Fruit fly (Drosophila melanogaster) whole organism, embryonic: Measurements from ENCODE around the gene snz.

Source experiments
- Bdp1 ChIP-seq: fragments of 200-800 bp; sonication (Bioruptor generic); optimal IDR thresholded peaks from 3 replicates; lab custom pipeline; 2016; ENCODE audit warnings: missing biosample characterization, missing genetic modification characterization
- CG11085 ChIP-seq: fragments of 200-800 bp; sonication (Bioruptor generic); IDR thresholded peaks from 2 replicates; pipeline ENCODE4 v1.3.6; 2022; ENCODE audit warnings: missing biosample characterization, missing genetic modification characterization
- CG11696 ChIP-seq: fragments of 200-800 bp; sonication (Bioruptor generic); IDR thresholded peaks from 2 replicates; pipeline ENCODE4 v1.3.6; 2022; ENCODE audit warnings: missing biosample characterization, missing genetic modification characterization
- CG11723 ChIP-seq: fragments of 200-800 bp; sonication (Bioruptor generic); optimal IDR thresholded peaks from 2 replicates; lab custom pipeline; 2017; ENCODE audit warnings: missing biosample characterization, mild to moderate bottlenecking, missing genetic modification characterization
- CG12391 ChIP-seq: fragments of 200-800 bp; sonication (Bioruptor generic); optimal IDR thresholded peaks from 3 replicates; lab custom pipeline; 2018; ENCODE audit warnings: missing biosample characterization, mild to moderate bottlenecking, missing genetic modification characterization, moderate library complexity
- CG12744 ChIP-seq: fragments of 200-800 bp; sonication (Bioruptor generic); optimal IDR thresholded peaks from 2 replicates; lab custom pipeline; 2016; ENCODE audit warnings: missing biosample characterization, missing genetic modification characterization
- CG13123 ChIP-seq: fragments of 200-800 bp; sonication (Bioruptor generic); optimal IDR thresholded peaks from 2 replicates; lab custom pipeline; 2016; ENCODE audit warnings: missing biosample characterization, missing genetic modification characterization
- CG13424 ChIP-seq: fragments of 200-800 bp; sonication (Bioruptor generic); optimal IDR thresholded peaks from 2 replicates; lab custom pipeline; 2019; ENCODE audit warnings: missing biosample characterization, mild to moderate bottlenecking, missing genetic modification characterization, moderate library complexity
- CG17568 ChIP-seq: fragments of 200-800 bp; sonication (Bioruptor generic); optimal IDR thresholded peaks from 2 replicates; lab custom pipeline; 2018; ENCODE audit warnings: missing biosample characterization, mild to moderate bottlenecking, missing genetic modification characterization, moderate library complexity
- CG18619 ChIP-seq: fragments of 200-800 bp; sonication (Bioruptor generic); optimal IDR thresholded peaks from 3 replicates; lab custom pipeline; 2017; ENCODE audit warnings: missing biosample characterization, mild to moderate bottlenecking, missing genetic modification characterization
- CG2120 ChIP-seq: fragments of 200-800 bp; sonication (Bioruptor generic); optimal IDR thresholded peaks from 3 replicates; lab custom pipeline; 2016; ENCODE audit warnings: missing biosample characterization, missing genetic modification characterization
- CG31224 ChIP-seq: fragments of 200-800 bp; sonication (Bioruptor generic); IDR thresholded peaks from 2 replicates; pipeline ENCODE4 v1.3.6; 2022; ENCODE audit warnings: missing biosample characterization, missing genetic modification characterization
- CG34224 ChIP-seq: fragments of 200-800 bp; sonication (Bioruptor generic); IDR thresholded peaks from 3 replicates; pipeline ENCODE4 v1.3.6; 2022; ENCODE audit warnings: missing biosample characterization, missing genetic modification characterization; ENCODE audit not compliant: partially characterized antibody
- CG3847 ChIP-seq: fragments of 200-800 bp; sonication (Bioruptor generic); IDR thresholded peaks from 2 replicates; pipeline ENCODE4 v1.3.6; 2022; ENCODE audit warnings: missing biosample characterization, missing genetic modification characterization
- CG5245 ChIP-seq: fragments of 200-800 bp; sonication (Bioruptor generic); optimal IDR thresholded peaks from 3 replicates; lab custom pipeline; 2016; ENCODE audit warnings: missing biosample characterization, missing genetic modification characterization
- CG6272 ChIP-seq: fragments of 200-800 bp; sonication (Bioruptor generic); IDR thresholded peaks from 2 replicates; pipeline ENCODE4 v1.3.6; 2022; ENCODE audit warnings: missing biosample characterization, missing genetic modification characterization
- CG7987 ChIP-seq: fragments of 200-800 bp; sonication (Bioruptor generic); optimal IDR thresholded peaks from 2 replicates; lab custom pipeline; 2018; ENCODE audit warnings: missing biosample characterization, mild to moderate bottlenecking, missing genetic modification characterization, moderate library complexity
- CG9932 ChIP-seq: fragments of 200-800 bp; sonication (Bioruptor generic); IDR thresholded peaks from 2 replicates; pipeline ENCODE4 v1.3.6; 2022; ENCODE audit warnings: missing biosample characterization, missing genetic modification characterization
- CHES-1-like ChIP-seq: fragments of 200-800 bp; sonication (Bioruptor generic); optimal IDR thresholded peaks from 2 replicates; lab custom pipeline; 2016; ENCODE audit warnings: missing biosample characterization, missing genetic modification characterization
- Dad ChIP-seq: fragments of 200-800 bp; sonication (Bioruptor generic); optimal IDR thresholded peaks from 3 replicates; lab custom pipeline; 2016; ENCODE audit warnings: missing biosample characterization, missing genetic modification characterization
- Dek ChIP-seq: fragments of 200-800 bp; sonication (Bioruptor generic); optimal IDR thresholded peaks from 3 replicates; lab custom pipeline; 2019; ENCODE audit warnings: missing biosample characterization, mild to moderate bottlenecking, missing genetic modification characterization, moderate library complexity
- Hr78 ChIP-seq, 2 experiments: fragments of 200-800 bp in 1 of 2; fragments of >200 bp in 1 of 2; sonication (Bioruptor generic) in 1 of 2; optimal IDR thresholded peaks; 2 replicates each; lab custom pipeline; 2017 to 2019; ENCODE audit warnings: missing biosample characterization in 2 of 2, missing genetic modification characterization in 2 of 2, mild to moderate bottlenecking in 1 of 2, moderate library complexity in 1 of 2
- Mad ChIP-seq: fragments of 200-800 bp; sonication (Bioruptor generic); optimal IDR thresholded peaks from 2 replicates; lab custom pipeline; 2016; ENCODE audit warnings: missing biosample characterization, missing genetic modification characterization
- Ssrp ChIP-seq: fragments of 200-800 bp; sonication (Bioruptor generic); optimal IDR thresholded peaks from 2 replicates; lab custom pipeline; 2018; ENCODE audit warnings: missing biosample characterization, mild to moderate bottlenecking, missing genetic modification characterization, moderate library complexity
- ara ChIP-seq: fragments of 200-800 bp; sonication (Bioruptor generic); IDR thresholded peaks from 2 replicates; pipeline ENCODE4 v1.3.6; 2022; ENCODE audit warnings: missing biosample characterization, missing genetic modification characterization
- br ChIP-seq: fragments of >200 bp; optimal IDR thresholded peaks from 2 replicates; lab custom pipeline; 2017
- corto ChIP-seq: fragments of 200-800 bp; sonication (Bioruptor generic); optimal IDR thresholded peaks from 2 replicates; lab custom pipeline; 2016; ENCODE audit warnings: missing biosample characterization, mild to moderate bottlenecking, missing genetic modification characterization, moderate library complexity
- crp ChIP-seq, 2 experiments: fragments of 200-800 bp; sonication (Bioruptor generic); optimal IDR thresholded peaks; 2 replicates in 1 of 2; 3 replicates in 1 of 2; lab custom pipeline; 2017; ENCODE audit warnings: missing biosample characterization in 2 of 2, missing genetic modification characterization in 2 of 2, mild to moderate bottlenecking in 1 of 2, moderate library complexity in 1 of 2
- cwo ChIP-seq: fragments of 200-800 bp; sonication (Bioruptor generic); optimal IDR thresholded peaks from 3 replicates; lab custom pipeline; 2017; ENCODE audit warnings: missing biosample characterization, missing genetic modification characterization, mild to moderate bottlenecking, moderate library complexity, missing genetic modification reagents
- ewg ChIP-seq: fragments of 200-800 bp; sonication (Bioruptor generic); optimal IDR thresholded peaks from 3 replicates; lab custom pipeline; 2017; ENCODE audit warnings: mild to moderate bottlenecking, missing biosample characterization, missing genetic modification reagents, missing genetic modification characterization
- fd64A ChIP-seq: fragments of 200-800 bp; sonication (Bioruptor generic); optimal IDR thresholded peaks from 3 replicates; lab custom pipeline; 2018; ENCODE audit warnings: missing biosample characterization, mild to moderate bottlenecking, missing genetic modification characterization
- gsb-n ChIP-seq: fragments of 200-800 bp; sonication (Bioruptor generic); optimal IDR thresholded peaks from 3 replicates; lab custom pipeline; 2018; ENCODE audit warnings: missing biosample characterization, mild to moderate bottlenecking, missing genetic modification characterization
- ham ChIP-seq: fragments of 200-800 bp; sonication (Bioruptor generic); IDR thresholded peaks from 2 replicates; pipeline ENCODE4 v1.3.6; 2022; ENCODE audit warnings: missing biosample characterization, missing genetic modification characterization
- hb ChIP-seq: fragments of 200-800 bp; sonication (Bioruptor generic); IDR thresholded peaks from 3 replicates; pipeline ENCODE4 v1.3.6; 2022; ENCODE audit warnings: missing biosample characterization, missing genetic modification characterization; ENCODE audit not compliant: partially characterized antibody
- hth ChIP-seq: fragments of >200 bp; optimal IDR thresholded peaks from 2 replicates; lab custom pipeline; 2017; ENCODE audit warnings: inconsistent platforms
- kni ChIP-seq: fragments of 200-800 bp; sonication (Bioruptor generic); optimal IDR thresholded peaks from 3 replicates; lab custom pipeline; 2017; ENCODE audit warnings: mild to moderate bottlenecking, missing biosample characterization, missing genetic modification reagents, missing genetic modification characterization
- luna ChIP-seq: fragments of 200-800 bp; sonication (Bioruptor generic); optimal IDR thresholded peaks from 2 replicates; lab custom pipeline; 2016; ENCODE audit warnings: missing biosample characterization, missing genetic modification characterization
- org-1 ChIP-seq: fragments of 200-800 bp; sonication (Bioruptor generic); optimal IDR thresholded peaks from 2 replicates; lab custom pipeline; 2017; ENCODE audit warnings: missing biosample characterization, missing genetic modification characterization
- pan ChIP-seq, 4 experiments: fragments of >200 bp in 3 of 4; fragments of 200-800 bp in 1 of 4; sonication (Bioruptor generic) in 1 of 4; optimal IDR thresholded peaks in 3 of 4; IDR thresholded peaks in 1 of 4; 2 replicates each; pipeline versions ENCODE4 v1.3.6 to Lab custom; 2017 to 2022; ENCODE audit warnings: missing biosample characterization in 2 of 4, missing genetic modification characterization in 2 of 4, mixed read lengths in 1 of 4
- prd ChIP-seq, 3 experiments: fragments of >200 bp in 2 of 3; fragments of 200-800 bp in 1 of 3; sonication (Bioruptor generic) in 1 of 3; optimal IDR thresholded peaks in 2 of 3; IDR thresholded peaks in 1 of 3; 2 replicates in 2 of 3; 3 replicates in 1 of 3; pipeline versions ENCODE4 v1.3.6 to Lab custom; 2017 to 2022; ENCODE audit warnings: missing biosample characterization in 1 of 3, missing genetic modification characterization in 1 of 3
- psq ChIP-seq: fragments of 200-800 bp; sonication (Bioruptor generic); optimal IDR thresholded peaks from 2 replicates; lab custom pipeline; 2017; ENCODE audit warnings: missing biosample characterization, missing genetic modification characterization
- pum ChIP-seq: fragments of 200-800 bp; sonication (Bioruptor generic); optimal IDR thresholded peaks from 2 replicates; lab custom pipeline; 2016; ENCODE audit warnings: missing biosample characterization, missing genetic modification characterization
- sens ChIP-seq: fragments of 200-800 bp; sonication (Bioruptor generic); peaks from one replicate; lab custom pipeline; 2016; ENCODE audit warnings: missing biosample characterization, missing genetic modification characterization
- slp2 ChIP-seq: fragments of 200-800 bp; sonication (Bioruptor generic); optimal IDR thresholded peaks from 2 replicates; lab custom pipeline; 2016; ENCODE audit warnings: missing biosample characterization, missing genetic modification characterization
- sr ChIP-seq: fragments of 200-800 bp; sonication (Bioruptor generic); IDR thresholded peaks from 3 replicates; pipeline ENCODE4 v1.3.6; 2022; ENCODE audit warnings: missing biosample characterization, missing genetic modification characterization
- ssp ChIP-seq: fragments of 200-800 bp; sonication (Bioruptor generic); IDR thresholded peaks from 2 replicates; pipeline ENCODE4 v1.3.6; 2022; ENCODE audit warnings: missing biosample characterization, missing genetic modification characterization
- stc ChIP-seq: fragments of 200-800 bp; sonication (Bioruptor generic); IDR thresholded peaks from 2 replicates; pipeline ENCODE4 v1.3.6; 2022; ENCODE audit warnings: missing biosample characterization, missing genetic modification characterization
- zen ChIP-seq: fragments of 200-800 bp; sonication (Bioruptor generic); optimal IDR thresholded peaks from 3 replicates; lab custom pipeline; 2018; ENCODE audit warnings: missing biosample characterization, mild to moderate bottlenecking, missing genetic modification characterization, moderate library complexity

Gene snz

dm6 chrX:7908239-7909068 lies 3.4 kb upstream of the snz start, which contains the start of the genes dpr14 and spidey (continued):
- TF ChIP-seq CG12744 (GFP tag; lab: Kevin White, UChicago) (peak; percentile 71), CG6272 (peak; percentile 79), sr (peak; percentile 51; the same call in 1 of the 3 replicates), org-1 (GFP tag; lab: Kevin White, UChicago) (peak; percentile 89), CG2120 (GFP tag; lab: Kevin White, UChicago) (peak; percentile 96), br (lab: Kevin White, UChicago) (no peak), ham (GFP tag; lab: Robert Waterston, UW) (peak; percentile 78), pum (peak; percentile 82), CG11696 (peak; percentile 80), Mad (GFP tag; lab: Kevin White, UChicago) (peak; percentile 61), Bdp1 (GFP tag; lab: Kevin White, UChicago) (peak; percentile 62), ssp (GFP tag; lab: Robert Waterston, UW) (peak; percentile 74), crp (GFP tag; optimal IDR thresholded peaks at IDR 0.05; lab: Kevin White, UChicago) (peak in 1 of 2 experiments; percentile 36), CG31224 (GFP tag; lab: Robert Waterston, UW) (peak; percentile 80), Hr78 (GFP tag; optimal IDR thresholded peaks at IDR 0.05; lab: Kevin White, UChicago) (peak in 1 of 2 experiments; percentile 75), corto (GFP tag; lab: Kevin White, UChicago) (no peak), Ssrp (tag; lab: Kevin White, UChicago) (peak; percentile 78), Dad (peak; percentile 79), CG17568 (GFP tag; lab: Kevin White, UChicago) (peak; percentile 80), prd (optimal IDR thresholded peaks at IDR 0.05; lab: Kevin White, UChicago) (no peak), prd (GFP tag; IDR thresholded peaks at IDR 0.05; lab: Robert Waterston, UW) (peak; percentile 93), psq (GFP tag; lab: Kevin White, UChicago) (peak; percentile 49), CG34224 (GFP tag; lab: Robert Waterston, UW) (peak; percentile 46; the same call in 1 of the 3 replicates), CG12391 (tag; lab: Kevin White, UChicago) (peak; percentile 91), Dek (tag; lab: Kevin White, UChicago) (peak; percentile 90), CG11723 (GFP tag; lab: Kevin White, UChicago) (peak; percentile 80), cwo (GFP tag; lab: Kevin White, UChicago) (peak; percentile 87), CG5245 (GFP tag; lab: Kevin White, UChicago) (peak; percentile 74), zen (tag; lab: Kevin White, UChicago) (peak; percentile 73), fd64A (peak; percentile 74), stc (GFP tag; lab: Robert Waterston, UW) (peak; percentile 86), sens (GFP tag; lab: Kevin White, UChicago) (peak; percentile 97), CG13123 (GFP tag; lab: Kevin White, UChicago) (peak; percentile 51), ewg (GFP tag; lab: Kevin White, UChicago) (peak; percentile 89), pan (optimal IDR thresholded peaks at IDR 0.05; lab: Kevin White, UChicago) (no peak), pan (GFP tag; optimal IDR thresholded peaks at IDR 0.05 in 1 of 2, IDR thresholded peaks at IDR 0.05 in 1 of 2) (peak in 1 of 2 experiments; percentile 90), CG7987 (GFP tag; lab: Kevin White, UChicago) (peak; percentile 78), gsb-n (peak; percentile 87), kni (GFP tag; lab: Kevin White, UChicago) (peak; percentile 86), CG9932 (GFP tag; lab: Robert Waterston, UW) (peak; percentile 91), luna (GFP tag; lab: Kevin White, UChicago) (peak; percentile 56), CG11085 (GFP tag; lab: Robert Waterston, UW) (peak; percentile 85), hb (no peak), CG13424 (tag; lab: Kevin White, UChicago) (peak; percentile 92), ara (GFP tag; lab: Robert Waterston, UW) (peak; percentile 77), CG3847 (GFP tag; lab: Robert Waterston, UW) (peak; percentile 88), slp2 (GFP tag; lab: Kevin White, UChicago) (peak; percentile 83), hth (lab: Kevin White, UChicago) (no peak), CG18619 (GFP tag; lab: Kevin White, UChicago) (peak; percentile 90), CHES-1-like (peak; percentile 89)
